Fruit fly (Drosophila melanogaster): ENCODE data around the gene CG31862.

CG31862 gene

DNA sequence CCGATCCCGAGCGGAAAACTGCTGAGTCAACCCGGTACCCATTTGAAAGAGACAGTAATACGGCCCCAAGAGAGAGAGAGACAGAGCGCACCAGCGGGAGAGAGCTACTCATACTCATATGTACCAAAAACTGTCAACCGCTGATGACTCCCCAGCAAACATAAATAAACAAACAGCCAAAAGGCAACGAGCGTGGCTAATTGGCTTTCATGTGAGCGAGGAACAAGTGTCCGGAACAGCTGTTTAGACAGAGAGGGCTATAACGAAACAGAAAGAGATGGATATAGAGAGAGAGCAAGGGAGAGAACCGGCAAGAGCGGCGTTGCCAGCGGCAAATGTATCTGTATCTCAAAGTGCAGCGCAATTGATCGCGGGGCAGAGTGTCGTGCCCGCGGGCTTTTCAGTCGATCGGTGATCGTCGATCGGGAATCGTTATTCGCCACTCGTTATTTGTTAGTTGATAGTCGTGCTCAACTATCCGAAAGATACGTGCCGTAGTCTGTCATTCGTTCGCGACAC is 27.4 kb downstream of the CG31862 start (continued):
- no peak for TF ChIP-seq ab (GFP tag; optimal IDR thresholded peaks at IDR 0.05)
- TF ChIP-seq CG31441 (GFP tag; IDR thresholded peaks at IDR 0.05): peak; percentile 23; the same call in 1 of the 2 replicates
- no peak for TF ChIP-seq aop (GFP tag; IDR thresholded peaks at IDR 0.05)
- TF ChIP-seq CG17186 (GFP tag; optimal IDR thresholded peaks at IDR 0.05): no peak
- TF ChIP-seq CG16779 (GFP tag; IDR thresholded peaks at IDR 0.05): no peak
- peak; percentile 99 for TF ChIP-seq Vsx1 (GFP tag; optimal IDR thresholded peaks at IDR 0.05)
- TF ChIP-seq wek (GFP tag; optimal IDR thresholded peaks at IDR 0.05): peak; percentile 53
- no peak for TF ChIP-seq Doc3 (GFP tag; IDR thresholded peaks at IDR 0.05; ENCODE audit: partially characterized antibody)
- TF ChIP-seq unc-4 (GFP tag; IDR thresholded peaks at IDR 0.05; ENCODE audit: partially characterized antibody): no peak; the same call in 1 of the 2 replicates
- TF ChIP-seq hbn (GFP tag; IDR thresholded peaks at IDR 0.05; ENCODE audit: partially characterized antibody): peak; percentile 29; the same call in 1 of the 2 replicates
- 0 out of 3 replicates have a peak, but pooled peaks have one; percentile 10 for TF ChIP-seq CG6791 (GFP tag; IDR thresholded peaks at IDR 0.05; ENCODE audit: partially characterized antibody)
- no peak for TF ChIP-seq slou (GFP tag; optimal IDR thresholded peaks at IDR 0.05)
- TF ChIP-seq H15 (GFP tag; IDR thresholded peaks at IDR 0.05): no peak
- TF ChIP-seq otp (GFP tag; IDR thresholded peaks at IDR 0.05): peak; percentile 68; the same call in 2 of the 3 replicates
- no peak for TF ChIP-seq CG10654 (GFP tag; optimal IDR thresholded peaks at IDR 0.05)
- no peak for TF ChIP-seq NC2β (GFP tag; optimal IDR thresholded peaks at IDR 0.05)
- no peak for TF ChIP-seq sc (optimal IDR thresholded peaks at IDR 0.05)
- TF ChIP-seq sc (GFP tag; optimal IDR thresholded peaks at IDR 0.05): no peak
- TF ChIP-seq prd (optimal IDR thresholded peaks at IDR 0.05): no peak
- TF ChIP-seq prd (GFP tag; IDR thresholded peaks at IDR 0.05): no peak; the same call in 2 of the 3 replicates
- peak; percentile 43; the same call in 1 of the 2 replicates for TF ChIP-seq Adf1 (GFP tag; IDR thresholded peaks at IDR 0.05)
- TF ChIP-seq ase (GFP tag; IDR thresholded peaks at IDR 0.05): 0 out of 3 replicates have a peak, but pooled peaks have one; percentile 20
- TF ChIP-seq CG7556 (GFP tag; optimal IDR thresholded peaks at IDR 0.05): no peak
- TF ChIP-seq Hand (GFP tag; optimal IDR thresholded peaks at IDR 0.05): no peak
- no peak for TF ChIP-seq CG9876 (GFP tag; optimal IDR thresholded peaks at IDR 0.05)
- no peak for TF ChIP-seq en (GFP tag; optimal IDR thresholded peaks at IDR 0.05)
- TF ChIP-seq NC2α (GFP tag; optimal IDR thresholded peaks at IDR 0.05): no peak
- TF ChIP-seq repo (GFP tag; optimal IDR thresholded peaks at IDR 0.05): no peak
- TF ChIP-seq CG10209 (GFP tag; optimal IDR thresholded peaks at IDR 0.05): peak; percentile 13
- no peak for TF ChIP-seq CG14050 (GFP tag; IDR thresholded peaks at IDR 0.05)
- TF ChIP-seq CG7839 (tag; optimal IDR thresholded peaks at IDR 0.05): no peak
- TF ChIP-seq sens-2 (GFP tag; IDR thresholded peaks at IDR 0.05): no peak
- TF ChIP-seq CG11093 (GFP tag; IDR thresholded peaks at IDR 0.05): no peak
- peak; percentile 68 for TF ChIP-seq MTF-1 (GFP tag; optimal IDR thresholded peaks at IDR 0.05; ENCODE audit: borderline replicate concordance)
- peak; percentile 44 for TF ChIP-seq org-1 (GFP tag; optimal IDR thresholded peaks at IDR 0.05)
- no peak for TF ChIP-seq wor (GFP tag; IDR thresholded peaks at IDR 0.05)
- no peak for TF ChIP-seq D (optimal IDR thresholded peaks at IDR 0.05)
- TF ChIP-seq D (GFP tag; optimal IDR thresholded peaks at IDR 0.05): no peak
- TF ChIP-seq CG7372 (GFP tag; IDR thresholded peaks at IDR 0.05): no peak
- TF ChIP-seq CG3995 (GFP tag; optimal IDR thresholded peaks at IDR 0.05): no peak
- peak; percentile 40 for TF ChIP-seq CG2202 (tag; optimal IDR thresholded peaks at IDR 0.05)
- peak; percentile 27 for TF ChIP-seq Asciz (GFP tag; optimal IDR thresholded peaks at IDR 0.05)
- TF ChIP-seq tap (tag; optimal IDR thresholded peaks at IDR 0.05): peak; percentile 29
- TF ChIP-seq CG13775 (GFP tag; optimal IDR thresholded peaks at IDR 0.05): no peak
- TF ChIP-seq Atf6 (GFP tag; IDR thresholded peaks at IDR 0.05): peak; percentile 46; the same call in 1 of the 2 replicates
- TF ChIP-seq cg (GFP tag; optimal IDR thresholded peaks at IDR 0.05): peak; percentile 25
- TF ChIP-seq CG15479 (GFP tag; optimal IDR thresholded peaks at IDR 0.05): peak; percentile 42
- peak; percentile 44 for TF ChIP-seq CG3407 (GFP tag; optimal IDR thresholded peaks at IDR 0.05)
- peak; percentile 4 for TF ChIP-seq CG10979 (tag; optimal IDR thresholded peaks at IDR 0.05)
- no peak for TF ChIP-seq Stat92E (GFP tag; optimal IDR thresholded peaks at IDR 0.05)
- TF ChIP-seq abd-A (tag; optimal IDR thresholded peaks at IDR 0.05): peak; percentile 68
